Worm (Caenorhabditis elegans) whole organism, L4 larva: ENCODE results near the gene W03F8.4.

Experiments used
- D1046.2 ChIP-seq: fragments of 200-800 bp; sonication (Bioruptor generic); IDR thresholded peaks from 2 replicates; pipeline ENCODE4 v1.3.6; 2022; ENCODE audit warnings: missing genetic modification characterization, missing compliant biosample characterization
- F10B5.3 ChIP-seq: sonication (generic microtip); optimal IDR thresholded peaks from 2 replicates; lab custom pipeline; 2016; ENCODE audit warnings: mild to moderate bottlenecking, missing genetic modification characterization, missing compliant biosample characterization
- R02D3.7 ChIP-seq: fragments of 150-350 bp; sonication (generic microtip); optimal IDR thresholded peaks from 3 replicates; lab custom pipeline; 2014; ENCODE audit warnings: missing biosample characterization, missing genetic modification characterization
- T26A8.4 ChIP-seq: fragments of 200-800 bp; sonication (Bioruptor generic); IDR thresholded peaks from 2 replicates; pipeline ENCODE4 v1.3.6; 2022; ENCODE audit warnings: missing genetic modification characterization, missing compliant biosample characterization
- Y105C5A.15 ChIP-seq: fragments of 200-800 bp; sonication (Bioruptor generic); IDR thresholded peaks from 2 replicates; pipeline ENCODE4 v1.3.6; 2022; ENCODE audit warnings: missing genetic modification characterization, missing compliant biosample characterization
- Y75B8A.6 ChIP-seq: fragments of 200-800 bp; sonication (Bioruptor generic); IDR thresholded peaks from 2 replicates; pipeline ENCODE4 v1.3.6; 2022; ENCODE audit warnings: missing genetic modification reagents, missing genetic modification characterization, missing compliant biosample characterization
- ZK337.2 ChIP-seq: fragments of 200-800 bp; sonication (Bioruptor generic); IDR thresholded peaks from 2 replicates; pipeline ENCODE4 v1.3.6; 2022; ENCODE audit warnings: missing genetic modification reagents, missing genetic modification characterization, missing compliant biosample characterization
- ama-1 ChIP-seq: fragments of 150-350 bp; optimal IDR thresholded peaks from 2 replicates; lab custom pipeline; 2014; ENCODE audit warnings: inconsistent platforms, mixed read lengths
- arid-1 ChIP-seq: fragments of 200-800 bp; sonication (Bioruptor generic); conservative IDR thresholded peaks from 2 replicates; pipeline ENCODE4 v1.3.6; 2022; ENCODE audit warnings: missing genetic modification reagents, missing genetic modification characterization, missing compliant biosample characterization
- daf-16 ChIP-seq, 3 experiments: sonication (generic microtip); optimal IDR thresholded peaks; 2 replicates each; lab custom pipeline; 2016 to 2017; ENCODE audit warnings: missing genetic modification characterization in 3 of 3, missing genetic modification reagents in 3 of 3, mild to moderate bottlenecking in 2 of 3, missing compliant biosample characterization in 2 of 3, missing biosample characterization in 1 of 3, moderate library complexity in 1 of 3
- daf-19 ChIP-seq: fragments of 200-800 bp; sonication (Bioruptor generic); conservative IDR thresholded peaks from 2 replicates; pipeline ENCODE4 v1.3.6; 2022; ENCODE audit warnings: missing genetic modification characterization, missing compliant biosample characterization
- dmd-9 ChIP-seq: fragments of 200-800 bp; sonication (Bioruptor generic); IDR thresholded peaks from 2 replicates; pipeline ENCODE4 v1.3.6; 2022; ENCODE audit warnings: missing genetic modification reagents, missing genetic modification characterization, missing compliant biosample characterization
- dpl-1 ChIP-seq: fragments of 150-350 bp; optimal IDR thresholded peaks from 2 replicates; lab custom pipeline; 2014; ENCODE audit warnings: missing biosample characterization, missing genetic modification reagents, missing genetic modification characterization
- duxl-1 ChIP-seq: sonication (generic microtip); optimal IDR thresholded peaks from 2 replicates; lab custom pipeline; 2016; ENCODE audit warnings: mild to moderate bottlenecking, missing genetic modification characterization, moderate library complexity, missing compliant biosample characterization; ENCODE audit not compliant: poor library complexity
- gei-8 ChIP-seq: fragments of 200-800 bp; sonication (Bioruptor generic); optimal IDR thresholded peaks from 2 replicates; lab custom pipeline; 2018; ENCODE audit warnings: mild to moderate bottlenecking, missing genetic modification characterization, missing compliant biosample characterization
- hlh-11 ChIP-seq: fragments of 200-800 bp; sonication (Bioruptor generic); optimal IDR thresholded peaks from 2 replicates; lab custom pipeline; 2018; ENCODE audit warnings: mild to moderate bottlenecking, missing genetic modification characterization, missing compliant biosample characterization
- hlh-30 ChIP-seq: sonication (generic microtip); optimal IDR thresholded peaks from 2 replicates; lab custom pipeline; 2017; ENCODE audit warnings: antibody characterized with exemption, mild to moderate bottlenecking, missing genetic modification characterization, missing compliant biosample characterization; ENCODE audit not compliant: insufficient read depth
- hmg-1.1 ChIP-seq: fragments of 200-800 bp; sonication (Bioruptor generic); IDR thresholded peaks from 2 replicates; pipeline ENCODE4 v1.3.6; 2022; ENCODE audit warnings: missing genetic modification reagents, missing genetic modification characterization, missing compliant biosample characterization
- lin-13 ChIP-seq: fragments of 150-350 bp; optimal IDR thresholded peaks from 2 replicates; lab custom pipeline; 2014; ENCODE audit warnings: missing biosample characterization, missing genetic modification reagents, missing genetic modification characterization
- lin-38 ChIP-seq: fragments of 200-800 bp; sonication (Bioruptor generic); IDR thresholded peaks from 2 replicates; pipeline ENCODE4 v1.3.6; 2022; ENCODE audit warnings: missing genetic modification reagents, missing genetic modification characterization, missing compliant biosample characterization
- lsy-2 ChIP-seq, 2 experiments: fragments of 150-350 bp in 1 of 2; sonication (generic microtip) in 1 of 2; optimal IDR thresholded peaks; 2 replicates each; lab custom pipeline; 2014 to 2017; ENCODE audit warnings: missing biosample characterization in 2 of 2, missing genetic modification characterization in 2 of 2
- madf-5 ChIP-seq, 2 experiments: fragments of 200-800 bp; sonication (Bioruptor generic); IDR thresholded peaks; 2 replicates each; pipeline ENCODE4 v1.3.6; 2022; ENCODE audit warnings: missing compliant biosample characterization in 2 of 2, missing genetic modification characterization in 2 of 2
- mdl-1 ChIP-seq, 2 experiments: fragments of 150-350 bp in 1 of 2; sonication (generic microtip) in 1 of 2; optimal IDR thresholded peaks; 2 replicates each; lab custom pipeline; 2014 to 2017; ENCODE audit warnings: missing biosample characterization in 2 of 2, missing genetic modification characterization in 2 of 2
- mep-1 ChIP-seq: fragments of 150-350 bp; sonication (generic microtip); optimal IDR thresholded peaks from 3 replicates; lab custom pipeline; 2014; ENCODE audit warnings: missing biosample characterization, missing genetic modification characterization
- mes-2 ChIP-seq: sonication (generic microtip); optimal IDR thresholded peaks from 2 replicates; lab custom pipeline; 2016; ENCODE audit warnings: missing genotype, mild to moderate bottlenecking, missing genetic modification characterization, missing compliant biosample characterization; ENCODE audit not compliant: poor library complexity, severe bottlenecking
- mxl-3 ChIP-seq: fragments of 200-800 bp; sonication (Bioruptor generic); optimal IDR thresholded peaks from 2 replicates; lab custom pipeline; 2018; ENCODE audit warnings: mild to moderate bottlenecking, missing genetic modification characterization, missing compliant biosample characterization
- nhr-10 ChIP-seq: fragments of 150-350 bp; optimal IDR thresholded peaks from 2 replicates; lab custom pipeline; 2014; ENCODE audit warnings: missing biosample characterization, missing genetic modification characterization
- nhr-102 ChIP-seq: sonication (generic microtip); optimal IDR thresholded peaks from 2 replicates; lab custom pipeline; 2016; ENCODE audit warnings: mild to moderate bottlenecking, missing genetic modification characterization, moderate library complexity, missing compliant biosample characterization
- nhr-11 ChIP-seq: fragments of 150-350 bp; optimal IDR thresholded peaks from 2 replicates; lab custom pipeline; 2014; ENCODE audit warnings: missing biosample characterization, missing genetic modification characterization
- nhr-25 ChIP-seq: sonication (generic microtip); optimal IDR thresholded peaks from 2 replicates; lab custom pipeline; 2017; ENCODE audit warnings: missing genetic modification characterization, mild to moderate bottlenecking, missing compliant biosample characterization, antibody characterized with exemption, moderate library complexity, borderline replicate concordance; ENCODE audit not compliant: insufficient read depth
- nhr-28 ChIP-seq: fragments of 150-350 bp; optimal IDR thresholded peaks from 2 replicates; lab custom pipeline; 2014; ENCODE audit warnings: missing biosample characterization, missing genetic modification characterization
- nhr-6 ChIP-seq: fragments of 150-350 bp; optimal IDR thresholded peaks from 2 replicates; lab custom pipeline; 2014; ENCODE audit warnings: missing biosample characterization, missing genetic modification characterization
- nhr-76 ChIP-seq: fragments of 150-350 bp; optimal IDR thresholded peaks from 2 replicates; lab custom pipeline; 2014; ENCODE audit warnings: missing biosample characterization, missing genetic modification characterization
- pha-4 ChIP-seq, 2 experiments: fragments of 150-350 bp in 1 of 2; fragments of 200-800 bp in 1 of 2; sonication (Bioruptor generic) in 1 of 2; IDR thresholded peaks in 1 of 2; optimal IDR thresholded peaks in 1 of 2; 2 replicates each; pipeline versions ENCODE4 v1.3.6 to Lab custom; 2014 to 2022; ENCODE audit warnings: missing genetic modification characterization in 2 of 2, missing genetic modification reagents in 2 of 2, missing biosample characterization in 1 of 2, missing compliant biosample characterization in 1 of 2
- pqm-1 ChIP-seq: sonication (generic microtip); optimal IDR thresholded peaks from 2 replicates; lab custom pipeline; 2017; ENCODE audit warnings: missing biosample characterization, missing genetic modification characterization
- rbr-2 ChIP-seq: sonication (generic microtip); optimal IDR thresholded peaks from 2 replicates; lab custom pipeline; 2016; ENCODE audit warnings: missing genotype, missing genetic modification characterization, missing compliant biosample characterization
- sdz-12 ChIP-seq: fragments of 200-800 bp; sonication (Bioruptor generic); optimal IDR thresholded peaks from 2 replicates; lab custom pipeline; 2018; ENCODE audit warnings: mild to moderate bottlenecking, missing genetic modification characterization, missing compliant biosample characterization
- snpc-1.2 ChIP-seq: fragments of 200-800 bp; sonication (Bioruptor generic); IDR thresholded peaks from 2 replicates; pipeline ENCODE4 v1.3.6; 2022; ENCODE audit warnings: missing genetic modification reagents, missing genetic modification characterization, missing compliant biosample characterization
- unc-62 ChIP-seq, 3 experiments: fragments of 150-350 bp in 1 of 3; sonication (generic microtip); optimal IDR thresholded peaks in 2 of 3; peaks in 1 of 3; 1 replicate in 1 of 3; 2 replicates in 2 of 3; lab custom pipeline; 2014 to 2017; ENCODE audit warnings: missing biosample characterization in 3 of 3, missing genetic modification characterization in 3 of 3, missing genetic modification reagents in 3 of 3, missing genotype in 1 of 3
- zfp-3 ChIP-seq: fragments of 200-800 bp; sonication (Bioruptor generic); conservative IDR thresholded peaks from 2 replicates; pipeline ENCODE4 v1.3.6; 2022; ENCODE audit warnings: missing genetic modification reagents, missing genetic modification characterization, missing compliant biosample characterization
- ztf-7 ChIP-seq: fragments of 150-350 bp; optimal IDR thresholded peaks from 2 replicates; lab custom pipeline; 2014; ENCODE audit warnings: missing biosample characterization, missing genetic modification characterization

The W03F8.4 gene

ce11 chrIV:5202575-5202974 is 18.7 kb downstream of the W03F8.4 start:
- peak in 1 of 2 experiments; percentile 67 for TF ChIP-seq unc-62 (GFP tag; optimal IDR thresholded peaks at IDR 0.05 in 1 of 2; lab: Kevin White, UChicago)
- TF ChIP-seq unc-62 (tag; optimal IDR thresholded peaks at IDR 0.05; lab: Kevin White, UChicago), result no peak
- no peak for TF ChIP-seq zfp-3

ce11 chrIV:5204573-5204972 is 20.6 kb downstream of the W03F8.4 start, which contains the start of gene tni-4:
Gene tni-4 (plus strand): TSS chrIV:5204591.
- peak in 1 of 2 experiments; percentile 92 for TF ChIP-seq unc-62 (GFP tag; optimal IDR thresholded peaks at IDR 0.05 in 1 of 2; lab: Kevin White, UChicago)
- no peak for TF ChIP-seq unc-62 (tag; optimal IDR thresholded peaks at IDR 0.05; lab: Kevin White, UChicago)
- TF ChIP-seq ama-1 (lab: Kevin White, UChicago), result no peak

- no peak for TF ChIP-seq Y75B8A.6 (GFP tag; lab: Robert Waterston, UW)
- TF ChIP-seq snpc-1.2 (GFP tag; lab: Robert Waterston, UW), result 0 out of 2 replicates have a peak, but pooled peaks have one; percentile 20
Observed at ce11 chrIV:5206716-5207115, 22.8 kb downstream of the W03F8.4 start.

ce11 chrIV:5209390-5209789 is 25.5 kb downstream of the W03F8.4 start, which contains the start of the genes Y59E9AL.36 and nbet-1:
Gene Y59E9AL.36 (minus strand): TSS chrIV:5209481.
Gene nbet-1 (plus strand): TSS chrIV:5209501.
- TF ChIP-seq hlh-30 (tag; lab: Kevin White, UChicago), result peak; percentile 66
- no peak for TF ChIP-seq F10B5.3 (tag; lab: Kevin White, UChicago)
- peak in 1 of 2 experiments; percentile 33 for TF ChIP-seq daf-16 (GFP tag; optimal IDR thresholded peaks at IDR 0.05; lab: Kevin White, UChicago)
- peak; percentile 75 for TF ChIP-seq daf-16 (tag; optimal IDR thresholded peaks at IDR 0.05; lab: Kevin White, UChicago)
- TF ChIP-seq nhr-28, result peak; percentile 59
- TF ChIP-seq arid-1 (GFP tag; lab: Robert Waterston, UW), result 0 out of 2 replicates have a peak, but pooled peaks have one; percentile 19
- TF ChIP-seq nhr-11 (tag; lab: Kevin White, UChicago), result peak; percentile 94
- peak; percentile 69 for TF ChIP-seq rbr-2
- peak; percentile 84 for TF ChIP-seq lin-13 (GFP tag; lab: Kevin White, UChicago)
- TF ChIP-seq unc-62 (GFP tag; optimal IDR thresholded peaks at IDR 0.05 in 1 of 2; lab: Kevin White, UChicago), result peak in 1 of 2 experiments; percentile 57
- no peak for TF ChIP-seq unc-62 (tag; optimal IDR thresholded peaks at IDR 0.05; lab: Kevin White, UChicago)
- TF ChIP-seq ZK337.2 (GFP tag; lab: Robert Waterston, UW), result no peak
- TF ChIP-seq Y105C5A.15 (GFP tag; lab: Robert Waterston, UW), result no peak
- no peak for TF ChIP-seq D1046.2
- peak; percentile 86 for TF ChIP-seq mes-2 (tag; lab: Kevin White, UChicago)
- TF ChIP-seq hlh-11 (tag; lab: Kevin White, UChicago), result no peak
- peak; percentile 25 to 81 for TF ChIP-seq lsy-2 (tag; optimal IDR thresholded peaks at IDR 0.05; lab: Kevin White, UChicago)
- TF ChIP-seq R02D3.7, result peak; percentile 94
- TF ChIP-seq ztf-7 (tag; lab: Kevin White, UChicago), result no peak
- peak; percentile 61; the same call in 1 of the 2 replicates for TF ChIP-seq T26A8.4 (GFP tag; lab: Robert Waterston, UW)
- peak; percentile 27; the same call in 1 of the 2 replicates for TF ChIP-seq pha-4 (GFP tag; IDR thresholded peaks at IDR 0.05; lab: Robert Waterston, UW)
- peak; percentile 7 for TF ChIP-seq pha-4 (tag; optimal IDR thresholded peaks at IDR 0.05; lab: Kevin White, UChicago)
- peak; percentile 95 for TF ChIP-seq lin-38 (GFP tag; lab: Robert Waterston, UW)
- TF ChIP-seq nhr-25 (tag; lab: Kevin White, UChicago), result peak; percentile 27
- no peak for TF ChIP-seq nhr-10 (tag; lab: Kevin White, UChicago)
- TF ChIP-seq nhr-76 (tag; lab: Kevin White, UChicago), result no peak
- peak in 1 of 2 experiments; percentile 49 for TF ChIP-seq mdl-1 (tag; optimal IDR thresholded peaks at IDR 0.05; lab: Kevin White, UChicago)
- peak; percentile 72 for TF ChIP-seq nhr-6 (tag; lab: Kevin White, UChicago)
- TF ChIP-seq hmg-1.1 (GFP tag; lab: Robert Waterston, UW), result peak; percentile 66; the same call in 1 of the 2 replicates
- TF ChIP-seq gei-8 (GFP tag; lab: Kevin White, UChicago), result no peak
- no peak for TF ChIP-seq daf-19 (GFP tag; lab: Robert Waterston, UW)
- TF ChIP-seq mxl-3 (GFP tag; lab: Kevin White, UChicago), result peak; percentile 77
- TF ChIP-seq ama-1 (lab: Kevin White, UChicago), result peak; percentile 16
- peak; percentile 5 for TF ChIP-seq nhr-102 (tag; lab: Kevin White, UChicago)
- TF ChIP-seq snpc-1.2 (GFP tag; lab: Robert Waterston, UW), result peak; percentile 89
- peak; percentile 76 for TF ChIP-seq mep-1 (tag; lab: Kevin White, UChicago)
- TF ChIP-seq dmd-9, result no peak
- TF ChIP-seq duxl-1 (tag; lab: Kevin White, UChicago), result peak; percentile 46
- TF ChIP-seq madf-5 (GFP tag; IDR thresholded peaks at IDR 0.05; lab: Robert Waterston, UW), result no peak
- TF ChIP-seq pqm-1 (tag; lab: Kevin White, UChicago), result peak; percentile 5
- TF ChIP-seq sdz-12 (GFP tag; lab: Kevin White, UChicago), result no peak
- TF ChIP-seq dpl-1 (GFP tag; lab: Kevin White, UChicago), result peak; percentile 83
